Worm (Caenorhabditis elegans) whole organism, L4 larva: ENCODE data around the gene qua-1.

ENCODE experiments used
- R02D3.7 ChIP-seq: fragments of 150-350 bp; sonication (generic microtip); optimal IDR thresholded peaks from 3 replicates; lab custom pipeline; 2014; ENCODE audit warnings: missing biosample characterization, missing genetic modification characterization
- T20F7.1 ChIP-seq: fragments of 200-800 bp; sonication (Bioruptor generic); optimal IDR thresholded peaks from 2 replicates; lab custom pipeline; 2018; ENCODE audit warnings: mild to moderate bottlenecking, missing genetic modification characterization, missing compliant biosample characterization
- aha-1 ChIP-seq: fragments of 150-350 bp; peaks from one replicate; lab custom pipeline; 2014; ENCODE audit warnings: missing biosample characterization, missing genetic modification characterization
- aly-2 ChIP-seq: sonication (generic microtip); optimal IDR thresholded peaks from 2 replicates; lab custom pipeline; 2018; ENCODE audit warnings: missing biosample characterization, missing genetic modification characterization
- ama-1 ChIP-seq: fragments of 150-350 bp; optimal IDR thresholded peaks from 2 replicates; lab custom pipeline; 2014; ENCODE audit warnings: inconsistent platforms, mixed read lengths
- hlh-11 ChIP-seq: fragments of 200-800 bp; sonication (Bioruptor generic); optimal IDR thresholded peaks from 2 replicates; lab custom pipeline; 2018; ENCODE audit warnings: mild to moderate bottlenecking, missing genetic modification characterization, missing compliant biosample characterization
- jun-1 ChIP-seq: fragments of 150-350 bp; optimal IDR thresholded peaks from 2 replicates; lab custom pipeline; 2014; ENCODE audit warnings: missing biosample characterization, missing genetic modification reagents, missing genetic modification characterization
- snpc-1.2 ChIP-seq: fragments of 200-800 bp; sonication (Bioruptor generic); IDR thresholded peaks from 2 replicates; pipeline ENCODE4 v1.3.6; 2022; ENCODE audit warnings: missing genetic modification reagents, missing genetic modification characterization, missing compliant biosample characterization
- spr-1 ChIP-seq: sonication (generic microtip); optimal IDR thresholded peaks from 2 replicates; lab custom pipeline; 2016; ENCODE audit warnings: mild to moderate bottlenecking, missing genetic modification characterization, missing compliant biosample characterization
- tag-97 ChIP-seq: fragments of 200-800 bp; sonication (Bioruptor generic); IDR thresholded peaks from 2 replicates; pipeline ENCODE4 v1.3.6; 2022; ENCODE audit warnings: missing genetic modification characterization, missing compliant biosample characterization

- TF ChIP-seq tag-97 = no peak
- TF ChIP-seq T20F7.1 = no peak
- TF ChIP-seq aha-1 (tag; lab: Kevin White, UChicago) = no peak
- TF ChIP-seq spr-1 (tag; lab: Kevin White, UChicago) = no peak
- TF ChIP-seq jun-1 (tag; lab: Kevin White, UChicago) = no peak
- no peak for TF ChIP-seq R02D3.7 (tag; lab: Kevin White, UChicago)
- no peak for TF ChIP-seq hlh-11 (tag; lab: Kevin White, UChicago)
- no peak for TF ChIP-seq snpc-1.2 (GFP tag; lab: Robert Waterston, UW)
- TF ChIP-seq ama-1 (lab: Kevin White, UChicago) = no peak
- TF ChIP-seq aly-2 (tag; lab: Kevin White, UChicago) = no peak
Measured at ce11 chrII:8238155-8238554, 39.6 kb downstream of the qua-1 start, which contains the start of gene nlp-5.
